Fruit fly (Drosophila melanogaster) ovary, adult (tissue): Measurements from ENCODE around the gene CG13250.
"Not testable (repeated sequence)": the region's sequence is repeated elsewhere in the genome, so short reads cannot be mapped to it uniquely, and the experiment has no call there.

Source experiments
- CG17801 ChIP-seq: fragments of 200-800 bp; optimal IDR thresholded peaks from 2 replicates; lab custom pipeline; 2019; ENCODE audit warnings: missing biosample characterization, mild to moderate bottlenecking, missing genetic modification characterization, moderate library complexity; ENCODE audit not compliant: partially characterized antibody

The CG13250 gene

DNA sequence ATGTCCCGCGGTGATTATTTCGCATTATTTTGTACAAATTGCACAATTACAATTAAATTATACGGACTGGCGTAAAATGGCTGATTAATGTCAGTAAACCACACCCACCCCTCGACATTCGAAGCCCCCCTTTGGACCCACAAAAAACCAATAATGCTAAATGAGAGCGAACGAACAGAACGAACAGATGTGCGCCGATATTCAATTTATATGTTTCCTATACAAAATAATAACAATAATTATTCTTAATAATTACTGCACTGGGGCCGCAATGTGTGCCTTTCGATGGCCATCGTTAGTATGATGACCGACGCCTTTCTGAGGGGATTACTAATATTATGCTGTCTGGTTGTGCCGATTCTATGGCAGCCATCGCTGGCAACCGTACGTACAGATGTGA lies at the start of gene CG13250:
Gene CG13250 (plus strand): TSS at position 301 of the 400 bp plus-strand sequence.
- TF ChIP-seq CG17801 (GFP tag; lab: Kevin White, UChicago): no peak

- no peak for TF ChIP-seq CG17801 (GFP tag; lab: Kevin White, UChicago)
Observed at dm6 chr3L:20487649-20488048, 45.9 kb upstream of the CG13250 start.

DNA sequence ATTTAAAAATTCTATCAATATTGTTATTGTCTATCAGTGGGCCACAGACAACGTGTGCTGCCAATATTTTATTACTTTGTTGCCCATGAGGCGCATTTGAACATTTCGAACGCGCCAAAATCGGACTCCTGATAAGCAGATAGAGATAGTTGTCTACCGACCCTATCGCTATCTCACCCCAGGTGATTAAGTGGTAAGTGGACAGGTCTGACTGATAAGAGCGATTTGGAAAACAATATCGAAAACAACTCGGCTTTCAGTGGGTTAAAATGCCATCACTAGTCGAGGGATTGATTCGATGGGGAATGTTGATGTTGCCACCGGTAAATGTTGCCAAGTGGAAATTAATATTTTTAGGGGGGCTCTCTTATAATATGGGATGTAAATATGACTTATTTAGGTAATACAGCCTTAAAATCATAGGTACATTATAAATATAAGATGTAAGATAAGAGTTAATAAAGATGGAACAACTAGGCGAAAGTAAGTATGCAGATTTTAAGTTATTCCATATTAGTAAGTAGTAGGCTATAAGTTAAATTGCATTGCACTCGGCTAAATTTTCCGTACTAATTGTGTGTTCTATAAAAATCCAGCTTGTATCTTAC lies 41.9 kb upstream of the CG13250 start, which contains the start of gene ND-39:
Gene ND-39 (plus strand): TSS at position 558 of the 608 bp plus-strand sequence.
- TF ChIP-seq CG17801 (GFP tag; lab: Kevin White, UChicago): no peak

dm6 chr3L:20493417-20494261 lies 39.9 kb upstream of the CG13250 start:
- TF ChIP-seq CG17801 (GFP tag; lab: Kevin White, UChicago): peak; percentile 95

DNA sequence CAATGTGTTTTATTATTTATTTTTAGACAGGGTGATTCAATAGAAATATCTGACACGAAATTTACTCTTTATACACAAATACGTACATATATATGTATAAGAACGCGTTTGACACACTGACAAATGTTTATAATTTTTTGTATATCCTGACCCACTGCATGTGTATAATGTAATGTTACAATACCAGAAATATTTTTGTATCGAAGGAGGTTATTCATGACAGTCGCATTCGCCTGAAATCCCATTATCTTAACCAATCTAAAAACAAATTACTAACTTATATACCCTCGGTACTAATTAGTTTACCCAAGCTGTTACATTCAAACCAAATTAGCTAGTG lies 39.3 kb upstream of the CG13250 start:
- TF ChIP-seq CG17801 (GFP tag; lab: Kevin White, UChicago): no peak

dm6 chr3L:20494780-20495591 lies 38.5 kb upstream of the CG13250 start, which contains the start of gene ZnT77C:
ZnT77C (minus strand) TSS chr3L:20494921.
- no peak for TF ChIP-seq CG17801 (GFP tag; lab: Kevin White, UChicago)

dm6 chr3L:20497124-20497996 lies 36.1 kb upstream of the CG13250 start, which contains the start of gene CG32425:
CG32425 (plus strand) TSS chr3L:20497323.
- no peak for TF ChIP-seq CG17801 (GFP tag; lab: Kevin White, UChicago)

DNA sequence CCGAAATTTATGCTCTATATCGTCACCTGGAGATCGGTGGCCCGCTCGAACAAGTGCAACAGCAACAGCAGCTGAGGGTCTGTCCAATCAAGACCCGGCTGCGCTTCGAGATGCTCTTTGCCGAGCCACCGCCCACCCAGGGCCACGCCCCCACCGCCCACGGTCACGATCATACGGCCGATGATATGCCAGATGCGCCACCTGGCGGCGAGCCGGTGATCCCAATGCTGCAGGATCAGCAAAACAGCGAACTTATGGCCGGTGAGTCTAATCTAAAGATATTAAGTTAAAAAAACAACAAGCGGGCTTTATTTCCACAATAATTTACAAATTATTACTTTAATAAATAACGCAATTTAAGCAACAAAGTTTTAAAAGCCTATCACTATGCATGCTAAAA lies 35.3 kb upstream of the CG13250 start:
- no peak for TF ChIP-seq CG17801 (GFP tag; lab: Kevin White, UChicago)

- not testable (repeated sequence) for TF ChIP-seq CG17801 (GFP tag; lab: Kevin White, UChicago)
Observed at dm6 chr3L:20499536-20499935, 34.0 kb upstream of the CG13250 start, which contains the start of gene CG18281. CG18281 (plus strand) TSS chr3L:20499836.

- no peak for TF ChIP-seq CG17801 (GFP tag; lab: Kevin White, UChicago)
Observed at dm6 chr3L:20503256-20503655, 30.3 kb upstream of the CG13250 start.

- not testable (repeated sequence) for TF ChIP-seq CG17801 (GFP tag; lab: Kevin White, UChicago)
Observed at dm6 chr3L:20503886-20504285, 29.6 kb upstream of the CG13250 start, which contains the start of gene CG17637. CG17637 (plus strand) TSS chr3L:20504186.

DNA sequence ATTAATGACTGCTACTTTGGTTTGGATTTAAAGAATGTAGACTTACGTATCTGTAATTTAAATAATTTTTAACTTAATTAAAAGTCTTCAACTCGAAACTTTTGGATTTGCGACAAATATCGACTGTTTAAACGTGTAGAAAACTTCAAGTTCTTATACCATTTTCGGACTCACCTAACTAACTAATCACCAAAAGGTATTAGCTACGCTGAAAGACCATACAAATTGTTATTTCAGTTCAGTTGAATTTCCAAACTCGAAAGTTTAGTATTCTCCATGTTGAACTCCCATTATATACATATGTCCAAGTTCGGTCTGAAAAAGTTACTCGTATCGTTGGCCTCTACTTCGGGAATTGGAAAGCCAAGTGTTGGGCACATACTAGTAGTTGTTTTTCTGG lies 27.8 kb upstream of the CG13250 start, which contains the start of gene CG5078:
Gene CG5078 (plus strand): TSS at position 301 of the 400 bp plus-strand sequence.
- TF ChIP-seq CG17801 (GFP tag; lab: Kevin White, UChicago): no peak

DNA sequence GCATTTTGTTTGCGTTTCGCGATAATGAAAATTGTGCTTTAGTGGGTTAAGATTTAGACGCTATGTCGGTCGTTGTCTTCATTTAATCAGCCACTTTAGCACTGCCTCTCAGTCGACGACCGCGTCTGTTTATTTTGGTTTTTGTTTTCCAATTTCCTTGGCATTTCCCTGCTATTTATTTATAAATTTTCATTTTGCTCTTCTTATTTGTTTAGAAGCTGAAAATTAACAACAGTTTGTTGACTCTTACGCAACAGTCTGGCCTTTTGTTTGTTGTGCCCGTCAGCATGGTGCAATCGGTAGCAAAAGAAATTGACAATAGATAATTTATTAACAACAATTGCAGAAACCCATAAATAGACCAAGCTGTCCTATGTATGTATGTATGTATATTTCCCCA lies 26.0 kb upstream of the CG13250 start:
- no peak for TF ChIP-seq CG17801 (GFP tag; lab: Kevin White, UChicago)

DNA sequence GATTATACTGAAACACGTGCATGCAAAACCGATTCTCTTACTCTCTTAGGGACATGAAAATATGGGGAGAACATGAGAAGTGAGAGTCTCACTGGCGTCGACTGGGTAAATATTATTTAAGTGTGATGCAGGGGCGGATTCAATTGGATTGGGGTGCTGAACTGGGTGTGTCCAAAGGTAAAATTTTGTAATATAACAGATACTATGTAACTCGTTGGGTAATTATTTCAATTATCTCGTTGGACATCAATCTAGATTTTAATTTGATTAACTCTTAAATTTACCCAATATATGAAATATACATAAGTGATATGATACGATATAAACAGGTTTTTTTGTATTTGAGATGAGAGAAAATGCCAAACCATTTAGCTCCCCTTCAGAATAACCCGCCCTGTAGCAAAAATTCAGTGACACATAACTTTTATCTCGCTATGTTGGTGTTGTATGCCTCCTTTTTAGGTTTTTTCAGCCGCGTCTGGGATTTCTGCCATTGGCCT lies 25.3 kb upstream of the CG13250 start:
- peak; percentile 85 for TF ChIP-seq CG17801 (GFP tag; lab: Kevin White, UChicago)
